Fruit fly (Drosophila melanogaster): ENCODE data around the gene CG31689.
A peak's percentile ranks its signal among the peaks of the same experiment; 100 is the strongest.

The CG31689 gene

DNA sequence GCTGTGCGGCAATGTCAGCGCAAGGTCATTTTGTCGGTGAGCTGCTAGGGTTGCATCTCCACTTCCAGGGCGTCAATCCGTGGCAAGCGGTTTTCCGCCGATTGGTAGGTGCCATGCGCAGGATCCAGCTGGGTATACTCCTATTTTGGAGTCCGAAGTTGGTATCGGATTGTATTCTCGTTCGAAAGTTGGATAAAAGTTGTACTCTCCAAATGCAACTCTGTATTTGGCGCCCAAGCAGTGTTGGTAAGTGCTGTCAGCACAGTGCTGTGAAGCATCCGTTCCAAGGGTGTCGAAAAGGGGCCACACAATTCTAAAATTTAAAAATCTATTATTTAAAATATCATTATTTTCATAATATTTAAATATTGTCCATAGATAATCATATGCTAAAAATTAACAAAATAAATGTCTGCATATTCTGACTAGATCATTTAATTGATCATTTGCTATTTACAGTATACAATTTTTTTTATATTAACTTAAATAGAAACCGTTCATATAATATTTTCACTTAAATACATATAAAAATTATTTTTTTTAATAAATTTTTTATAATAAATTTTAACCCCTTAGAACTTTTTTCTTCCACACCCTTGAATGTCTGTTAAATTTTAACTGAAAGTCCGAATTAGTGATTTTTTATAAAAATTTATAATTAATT, 23.1 kb downstream of the CG31689 start (continued):
- TF ChIP-seq unpg (GFP tag; optimal IDR thresholded peaks at IDR 0.05) (peak; percentile 81), NC2β (GFP tag; optimal IDR thresholded peaks at IDR 0.05) (peak; percentile 80), corto (GFP tag; optimal IDR thresholded peaks at IDR 0.05) (no peak), CG17912 (GFP tag; optimal IDR thresholded peaks at IDR 0.05) (peak; percentile 88), Blimp-1 (GFP tag; optimal IDR thresholded peaks at IDR 0.05) (peak; percentile 77), CG15073 (GFP tag; optimal IDR thresholded peaks at IDR 0.05) (no peak), CG4424 (GFP tag; optimal IDR thresholded peaks at IDR 0.05) (peak; percentile 89), eyg (GFP tag; optimal IDR thresholded peaks at IDR 0.05) (peak; percentile 47), bab2 (GFP tag; optimal IDR thresholded peaks at IDR 0.05) (peak; percentile 67), CG3281 (GFP tag; optimal IDR thresholded peaks at IDR 0.05) (peak; percentile 96), CG10959 (GFP tag; IDR thresholded peaks at IDR 0.05) (peak; percentile 63), CG7987 (GFP tag; optimal IDR thresholded peaks at IDR 0.05) (peak; percentile 85), CG9609 (GFP tag; optimal IDR thresholded peaks at IDR 0.05) (peak; percentile 82), CG13894 (tag; optimal IDR thresholded peaks at IDR 0.05) (peak; percentile 94), lola (GFP tag; optimal IDR thresholded peaks at IDR 0.05) (peak in 1 of 3 experiments; percentile 80), vnd (GFP tag; IDR thresholded peaks at IDR 0.05; ENCODE audit: partially characterized antibody) (no peak), CG11456 (GFP tag; IDR thresholded peaks at IDR 0.05) (peak; percentile 95), CG8290 (GFP tag; optimal IDR thresholded peaks at IDR 0.05) (peak; percentile 82), CG8290 (tag; optimal IDR thresholded peaks at IDR 0.05) (peak; percentile 94 to 96), CG13296 (GFP tag; optimal IDR thresholded peaks at IDR 0.05) (peak; percentile 89), disco-r (GFP tag; optimal IDR thresholded peaks at IDR 0.05) (peak; percentile 58), dimm (GFP tag; IDR thresholded peaks at IDR 0.05) (0 out of 2 replicates have a peak, but pooled peaks have one; percentile 25), CG1647 (GFP tag; optimal IDR thresholded peaks at IDR 0.05) (peak; percentile 74), wek (GFP tag; optimal IDR thresholded peaks at IDR 0.05) (peak; percentile 61), ara (GFP tag; IDR thresholded peaks at IDR 0.05) (peak; percentile 76), CG11696 (GFP tag; IDR thresholded peaks at IDR 0.05) (no peak), CG10147 (GFP tag; optimal IDR thresholded peaks at IDR 0.05) (peak; percentile 79), CG15011 (GFP tag; optimal IDR thresholded peaks at IDR 0.05) (no peak), Hey (tag; optimal IDR thresholded peaks at IDR 0.05) (no peak), CG7372 (GFP tag; IDR thresholded peaks at IDR 0.05) (peak; percentile 82), CG13424 (tag; optimal IDR thresholded peaks at IDR 0.05) (peak; percentile 91), CG10565 (GFP tag; optimal IDR thresholded peaks at IDR 0.05) (peak; percentile 30), en (GFP tag; optimal IDR thresholded peaks at IDR 0.05) (peak; percentile 51), ranshi (GFP tag; IDR thresholded peaks at IDR 0.05) (peak; percentile 83), cg (GFP tag; optimal IDR thresholded peaks at IDR 0.05) (no peak), tna (GFP tag; IDR thresholded peaks at IDR 0.05; ENCODE audit: partially characterized antibody) (peak; percentile 8; the same call in 1 of the 2 replicates), CG7786 (GFP tag; optimal IDR thresholded peaks at IDR 0.05) (peak; percentile 83), h (optimal IDR thresholded peaks at IDR 0.05) (no peak), Lpt (GFP tag; optimal IDR thresholded peaks at IDR 0.05) (no peak), CG10209 (GFP tag; optimal IDR thresholded peaks at IDR 0.05) (peak; percentile 88), p53 (GFP tag; optimal IDR thresholded peaks at IDR 0.05) (peak; percentile 58), trem (tag; optimal IDR thresholded peaks at IDR 0.05) (peak; percentile 74), nerfin-1 (tag; optimal IDR thresholded peaks at IDR 0.05) (peak; percentile 60), Nf-YA (GFP tag; IDR thresholded peaks at IDR 0.05) (peak; percentile 64; the same call in 1 of the 2 replicates), btn (GFP tag; optimal IDR thresholded peaks at IDR 0.05) (peak; percentile 49), CG11723 (GFP tag; optimal IDR thresholded peaks at IDR 0.05) (peak; percentile 71), CG1832 (GFP tag; optimal IDR thresholded peaks at IDR 0.05) (no peak), CG14860 (GFP tag; IDR thresholded peaks at IDR 0.05; ENCODE audit: partially characterized antibody) (no peak), CG12299 (tag; optimal IDR thresholded peaks at IDR 0.05) (peak; percentile 49), MBD-R2 (GFP tag; IDR thresholded peaks at IDR 0.05) (peak; percentile 95)

All from whole organism, embryonic.